Worm (Caenorhabditis elegans) whole organism, L1 larva: ENCODE results near the gene rpi-1.

Experiments
- ama-1 ChIP-seq: fragments of 150-350 bp; optimal IDR thresholded peaks from 2 replicates; lab custom pipeline; 2014
- blmp-1 ChIP-seq: fragments of 150-350 bp; optimal IDR thresholded peaks from 2 replicates; lab custom pipeline; 2014; ENCODE audit warnings: missing biosample characterization, missing genetic modification characterization
- ceh-8 ChIP-seq: fragments of 200-800 bp; sonication (Bioruptor generic); optimal IDR thresholded peaks from 2 replicates; lab custom pipeline; 2018; ENCODE audit warnings: mild to moderate bottlenecking, missing genetic modification characterization, moderate library complexity, missing compliant biosample characterization
- efl-1 ChIP-seq, 4 experiments: fragments of 150-350 bp; optimal IDR thresholded peaks in 3 of 4; peaks in 1 of 4; 1 replicate in 1 of 4; 2 replicates in 3 of 4; lab custom pipeline; 2014; ENCODE audit warnings: missing biosample characterization in 2 of 4, missing genetic modification characterization in 2 of 4, missing genetic modification reagents in 2 of 4
- elt-3 ChIP-seq, 6 experiments: fragments of 150-350 bp in 1 of 6; sonication (generic microtip); optimal IDR thresholded peaks; 2 replicates each; lab custom pipeline; 2017 to 2018; ENCODE audit warnings: missing biosample characterization in 6 of 6, missing genetic modification characterization in 6 of 6, inconsistent platforms in 1 of 6
- nhr-76 ChIP-seq: sonication (generic microtip); optimal IDR thresholded peaks from 2 replicates; lab custom pipeline; 2017; ENCODE audit warnings: missing biosample characterization, missing genetic modification characterization
- sox-4 ChIP-seq: sonication (generic microtip); optimal IDR thresholded peaks from 2 replicates; lab custom pipeline; 2016; ENCODE audit warnings: missing genetic modification characterization, missing compliant biosample characterization
- unc-62 ChIP-seq: fragments of 150-350 bp; optimal IDR thresholded peaks from 2 replicates; lab custom pipeline; 2014; ENCODE audit warnings: missing biosample characterization, missing genetic modification reagents, missing genetic modification characterization

ce11 chrII:13945527-13945926, 16.7 kb downstream of the rpi-1 start:
- TF ChIP-seq efl-1 (optimal IDR thresholded peaks at IDR 0.05; lab: Kevin White, UChicago) = no peak
- no peak for TF ChIP-seq efl-1 (GFP tag; optimal IDR thresholded peaks at IDR 0.05 in 1 of 2; lab: Kevin White, UChicago)
- TF ChIP-seq unc-62 = no peak
- TF ChIP-seq ceh-8 (GFP tag; lab: Kevin White, UChicago) = no peak
- no peak for TF ChIP-seq nhr-76
- no peak for TF ChIP-seq sox-4 (tag; lab: Kevin White, UChicago)
- no peak for TF ChIP-seq elt-3 (tag; optimal IDR thresholded peaks at IDR 0.05; lab: Kevin White, UChicago)
- TF ChIP-seq ama-1 (lab: Kevin White, UChicago) = no peak
- no peak for TF ChIP-seq blmp-1 (tag; lab: Kevin White, UChicago)
